Worm (Caenorhabditis elegans): ENCODE measurements around the gene kqt-2.

kqt-2 gene

ce11 chrX:8214424-8215115 lies 31.6 kb downstream of the kqt-2 start, which contains the start of gene C47D2.1:
C47D2.1 (plus strand) TSS chrX:8215065.
- TF ChIP-seq fos-1 (tag; optimal IDR thresholded peaks at IDR 0.05) (no peak), unc-55 (GFP tag; optimal IDR thresholded peaks at IDR 0.05) (no peak), C34F6.9 (tag; optimal IDR thresholded peaks at IDR 0.05) (no peak), elt-3 (tag; optimal IDR thresholded peaks at IDR 0.05) (no peak), blmp-1 (tag; optimal IDR thresholded peaks at IDR 0.05; ENCODE audit: insufficient read depth) (no peak), sma-9 (GFP tag; optimal IDR thresholded peaks at IDR 0.05) (no peak), sma-9 (tag; optimal IDR thresholded peaks at IDR 0.05) (no peak), dmd-4 (tag; optimal IDR thresholded peaks at IDR 0.05) (no peak), alr-1 (tag; optimal IDR thresholded peaks at IDR 0.05) (no peak)

DNA sequence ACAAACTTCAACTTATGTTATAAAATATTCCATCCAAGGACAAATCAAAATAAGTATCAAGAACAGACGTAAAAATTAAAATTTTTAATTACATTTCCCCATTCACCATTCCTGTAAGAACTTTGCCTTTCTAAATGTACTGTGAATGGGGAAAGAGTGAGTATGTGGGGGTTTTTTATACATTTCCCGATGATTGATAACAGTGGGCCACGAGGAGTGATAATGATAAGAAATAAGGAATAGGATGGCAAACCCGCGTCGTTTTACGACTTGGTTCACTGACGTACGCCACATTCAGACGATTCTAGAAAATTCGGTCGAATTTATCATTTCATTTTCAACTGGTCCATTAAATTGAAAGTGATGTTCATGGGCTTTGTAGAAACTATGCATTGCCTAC lies 35.2 kb downstream of the kqt-2 start, which contains the start of gene cdd-1:
Gene cdd-1, minus strand, starts transcription at position 151 of the 400 bp plus-strand sequence.
- TF ChIP-seq nhr-21 (tag; optimal IDR thresholded peaks at IDR 0.05) (no peak), nhr-10 (tag; optimal IDR thresholded peaks at IDR 0.05) (no peak), sma-3 (GFP tag; optimal IDR thresholded peaks at IDR 0.05) (peak; percentile 44), fos-1 (tag; optimal IDR thresholded peaks at IDR 0.05) (peak; percentile 60), R02D3.7 (tag; optimal IDR thresholded peaks at IDR 0.05) (no peak), crh-2 (tag; optimal IDR thresholded peaks at IDR 0.05) (peak; percentile 79), ama-1 (optimal IDR thresholded peaks at IDR 0.05) (peak; percentile 19), gmeb-1 (tag; optimal IDR thresholded peaks at IDR 0.05) (peak; percentile 43), nhr-23 (tag; optimal IDR thresholded peaks at IDR 0.05) (no peak), alr-1 (tag; optimal IDR thresholded peaks at IDR 0.05) (no peak), nhr-129 (tag; optimal IDR thresholded peaks at IDR 0.05) (peak; percentile 4), F13H6.1 (tag; optimal IDR thresholded peaks at IDR 0.05) (peak; percentile 43), lsy-2 (tag; optimal IDR thresholded peaks at IDR 0.05) (peak in 1 of 2 experiments; percentile 14), blmp-1 (tag; optimal IDR thresholded peaks at IDR 0.05; ENCODE audit: insufficient read depth) (peak; percentile 2), sma-9 (GFP tag; optimal IDR thresholded peaks at IDR 0.05) (peak; percentile 66), sma-9 (tag; optimal IDR thresholded peaks at IDR 0.05) (no peak)

DNA sequence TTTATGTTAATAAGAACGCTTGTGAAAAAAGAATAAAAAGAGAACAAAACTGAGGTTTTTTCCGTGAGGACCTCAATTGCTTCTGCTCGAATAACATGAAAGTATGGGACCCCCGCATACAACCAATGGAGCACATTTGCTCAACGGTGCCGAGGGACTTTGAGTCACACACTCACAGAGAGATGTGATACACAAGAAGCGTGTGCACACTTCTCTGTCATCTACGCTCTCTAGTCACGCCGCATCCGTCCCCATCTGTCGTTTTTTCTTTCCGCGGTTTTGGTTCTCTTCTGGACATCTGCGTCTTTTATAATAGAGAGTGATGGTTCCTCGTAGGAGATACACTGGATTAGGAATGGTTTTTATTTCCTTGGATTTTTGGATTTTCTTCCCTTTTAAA lies 40.2 kb downstream of the kqt-2 start:
- TF ChIP-seq zag-1 (tag; optimal IDR thresholded peaks at IDR 0.05) (peak; percentile 67), lin-11 (tag; optimal IDR thresholded peaks at IDR 0.05) (peak; percentile 3), sma-9 (GFP tag; optimal IDR thresholded peaks at IDR 0.05) (peak; percentile 68), sma-9 (tag; optimal IDR thresholded peaks at IDR 0.05) (no peak), unc-55 (GFP tag; optimal IDR thresholded peaks at IDR 0.05) (peak; percentile 87), lsy-2 (tag; optimal IDR thresholded peaks at IDR 0.05) (peak in 1 of 2 experiments; percentile 60), mdl-1 (tag; optimal IDR thresholded peaks at IDR 0.05) (peak in 1 of 2 experiments; percentile 58), nhr-129 (tag; optimal IDR thresholded peaks at IDR 0.05) (peak; percentile 74), F13H6.1 (tag; optimal IDR thresholded peaks at IDR 0.05) (peak; percentile 56), snpc-4 (tag; optimal IDR thresholded peaks at IDR 0.05) (no peak), C34F6.9 (tag; optimal IDR thresholded peaks at IDR 0.05) (peak; percentile 65), nhr-77 (tag; optimal IDR thresholded peaks at IDR 0.05) (no peak), fos-1 (tag; optimal IDR thresholded peaks at IDR 0.05) (peak; percentile 15), nhr-237 (tag; optimal IDR thresholded peaks at IDR 0.05) (no peak), crh-2 (tag; optimal IDR thresholded peaks at IDR 0.05) (peak; percentile 33)

DNA sequence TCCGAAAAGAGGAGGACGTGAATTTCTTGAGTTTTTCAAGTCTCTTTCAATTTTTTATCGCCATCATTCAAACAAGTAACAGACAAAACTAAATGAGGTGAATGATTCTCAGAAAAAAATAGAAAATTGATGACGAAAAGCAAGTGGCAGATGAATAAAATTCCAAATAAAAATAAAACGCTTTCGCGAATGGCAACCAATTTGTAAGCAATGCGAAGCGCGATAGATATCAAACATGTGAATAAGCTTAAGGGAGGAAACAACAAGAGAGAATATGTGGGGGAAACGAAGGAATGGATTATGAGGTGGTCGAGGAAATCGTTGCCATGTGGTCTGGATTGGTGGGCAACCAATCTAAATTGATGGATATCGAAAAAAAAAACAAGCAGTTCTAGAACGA lies 41.7 kb downstream of the kqt-2 start:
- no peak for TF ChIP-seq nhr-237 (tag; optimal IDR thresholded peaks at IDR 0.05)
- no peak for TF ChIP-seq ZK546.5 (tag; optimal IDR thresholded peaks at IDR 0.05)
- no peak for TF ChIP-seq mbf-1 (tag; optimal IDR thresholded peaks at IDR 0.05)
- TF ChIP-seq alr-1 (tag; optimal IDR thresholded peaks at IDR 0.05): no peak
- no peak for TF ChIP-seq lsy-2 (tag; optimal IDR thresholded peaks at IDR 0.05)
- TF ChIP-seq nhr-12 (tag; optimal IDR thresholded peaks at IDR 0.05): no peak
- TF ChIP-seq sma-9 (GFP tag; optimal IDR thresholded peaks at IDR 0.05): no peak
- TF ChIP-seq sma-9 (tag; optimal IDR thresholded peaks at IDR 0.05): no peak
- TF ChIP-seq nhr-129 (tag; optimal IDR thresholded peaks at IDR 0.05): no peak
- no peak for TF ChIP-seq blmp-1 (tag; optimal IDR thresholded peaks at IDR 0.05; ENCODE audit: insufficient read depth)

- no peak for TF ChIP-seq unc-55 (GFP tag; optimal IDR thresholded peaks at IDR 0.05)
- TF ChIP-seq mbf-1 (tag; optimal IDR thresholded peaks at IDR 0.05): no peak
- TF ChIP-seq nhr-237 (tag; optimal IDR thresholded peaks at IDR 0.05): no peak
- no peak for TF ChIP-seq mdl-1 (tag; optimal IDR thresholded peaks at IDR 0.05)
- TF ChIP-seq nhr-23 (tag; optimal IDR thresholded peaks at IDR 0.05): no peak
- TF ChIP-seq peb-1 (tag; optimal IDR thresholded peaks at IDR 0.05): no peak
- TF ChIP-seq nhr-11 (tag; optimal IDR thresholded peaks at IDR 0.05): no peak
- TF ChIP-seq nhr-10 (tag; optimal IDR thresholded peaks at IDR 0.05): no peak
- no peak for TF ChIP-seq Y55F3AM.14 (GFP tag; optimal IDR thresholded peaks at IDR 0.05)
- TF ChIP-seq ama-1 (optimal IDR thresholded peaks at IDR 0.05): no peak
- no peak for TF ChIP-seq egl-27 (tag; optimal IDR thresholded peaks at IDR 0.05)
- no peak for TF ChIP-seq aly-2 (tag; optimal IDR thresholded peaks at IDR 0.05)
Observed at ce11 chrX:8203684-8204083, 42.5 kb downstream of the kqt-2 start, which contains the start of gene C17H11.6. C17H11.6 (minus strand) TSS chrX:8203784.

All from whole organism, L2 larva.